Worm (Caenorhabditis elegans): ENCODE measurements around the gene ZK1098.12.

ZK1098.12 gene

DNA sequence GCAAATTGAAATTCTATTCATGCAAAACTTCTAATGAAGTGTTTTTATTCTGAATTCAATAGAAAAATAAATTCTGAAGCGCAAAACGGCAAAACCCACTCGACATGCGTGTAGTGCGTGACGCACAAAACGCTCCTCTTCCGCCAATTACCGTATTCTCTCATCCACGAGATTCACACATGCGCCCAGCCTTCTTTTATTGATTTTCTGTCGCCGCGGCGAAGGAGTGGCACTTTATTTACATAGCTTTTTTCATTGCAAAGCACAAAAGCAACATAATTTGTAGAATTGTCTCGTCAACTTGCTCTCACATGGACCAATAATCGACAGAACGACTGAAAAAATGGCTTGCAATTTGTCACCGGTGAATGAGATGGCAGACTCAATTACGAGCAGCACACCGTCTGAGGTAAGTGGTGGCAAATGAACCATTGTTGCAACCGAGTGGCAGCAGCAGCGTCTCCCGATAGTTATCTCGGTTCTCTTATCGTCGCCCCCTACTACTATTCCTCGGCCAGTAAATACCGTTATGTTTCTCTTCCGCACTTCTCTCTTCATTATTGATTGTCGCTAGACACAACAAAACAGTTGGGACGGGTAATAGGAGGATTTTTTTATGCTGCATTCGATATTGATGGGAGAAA, 1.2 kb downstream of the ZK1098.12 start, which contains the start of gene unc-16 (continued):
- no peak for TF ChIP-seq ztf-25 (GFP tag; IDR thresholded peaks at IDR 0.05)
- TF ChIP-seq F57C9.4 (tag; optimal IDR thresholded peaks at IDR 0.05), result no peak
- no peak for TF ChIP-seq bed-1 (GFP tag; IDR thresholded peaks at IDR 0.05)
- no peak for TF ChIP-seq ztf-6 (GFP tag; IDR thresholded peaks at IDR 0.05)
- TF ChIP-seq sea-2 (GFP tag; IDR thresholded peaks at IDR 0.05), result no peak
- TF ChIP-seq K11D2.4 (GFP tag; IDR thresholded peaks at IDR 0.05), result peak; percentile 87
- no peak for TF ChIP-seq mel-28 (tag; optimal IDR thresholded peaks at IDR 0.05; ENCODE audit: borderline replicate concordance)
- no peak for TF ChIP-seq F49E8.2 (tag; optimal IDR thresholded peaks at IDR 0.05; ENCODE audit: insufficient read depth)
- TF ChIP-seq snpc-1.3 (tag; optimal IDR thresholded peaks at IDR 0.05; ENCODE audit: insufficient read depth), result no peak
- no peak; the same call in 1 of the 2 replicates for TF ChIP-seq let-526 (GFP tag; IDR thresholded peaks at IDR 0.05)
- TF ChIP-seq madf-6 (GFP tag; IDR thresholded peaks at IDR 0.05), result no peak; the same call in 1 of the 2 replicates
- no peak for TF ChIP-seq tbx-9 (tag; optimal IDR thresholded peaks at IDR 0.05; ENCODE audit: borderline replicate concordance)
- peak; percentile 25 for TF ChIP-seq ama-1 (optimal IDR thresholded peaks at IDR 0.05)
- no peak for TF ChIP-seq ama-1 (GFP tag; optimal IDR thresholded peaks at IDR 0.05)
- TF ChIP-seq egrh-3 (GFP tag; IDR thresholded peaks at IDR 0.05), result no peak
- no peak for TF ChIP-seq snpc-3.4 (tag; optimal IDR thresholded peaks at IDR 0.05)
- no peak for TF ChIP-seq F37B4.10 (GFP tag; IDR thresholded peaks at IDR 0.05)
- TF ChIP-seq F22D6.2 (tag; optimal IDR thresholded peaks at IDR 0.05), result no peak
- no peak for TF ChIP-seq nhr-27 (tag; optimal IDR thresholded peaks at IDR 0.05)
- TF ChIP-seq dpl-1 (GFP tag; optimal IDR thresholded peaks at IDR 0.05), result peak; percentile 34
- TF ChIP-seq zfh-2 (GFP tag; conservative IDR thresholded peaks at IDR 0.05), result peak; percentile 63; the same call in 1 of the 2 replicates
- TF ChIP-seq pbrm-1 (GFP tag; IDR thresholded peaks at IDR 0.05), result peak; percentile 72
- no peak for TF ChIP-seq nhr-120 (GFP tag; IDR thresholded peaks at IDR 0.05)
- TF ChIP-seq Y79H2A.3 (GFP tag; conservative IDR thresholded peaks at IDR 0.05), result no peak
- peak; percentile 19 for TF ChIP-seq efl-1 (GFP tag; optimal IDR thresholded peaks at IDR 0.05)
- TF ChIP-seq fkh-3 (tag; optimal IDR thresholded peaks at IDR 0.05), result no peak
- no peak for TF ChIP-seq egl-44 (GFP tag; IDR thresholded peaks at IDR 0.05)
- no peak for TF ChIP-seq nhr-90 (tag; optimal IDR thresholded peaks at IDR 0.05)
- TF ChIP-seq ztf-3 (GFP tag; optimal IDR thresholded peaks at IDR 0.05), result no peak
- TF ChIP-seq madf-3 (GFP tag; IDR thresholded peaks at IDR 0.05), result no peak
- TF ChIP-seq Y53F4B.3 (GFP tag; IDR thresholded peaks at IDR 0.05), result no peak
- no peak for TF ChIP-seq F10E7.11 (tag; optimal IDR thresholded peaks at IDR 0.05)
- TF ChIP-seq let-607 (tag; optimal IDR thresholded peaks at IDR 0.05), result peak; percentile 51 to 58
- 0 out of 2 replicates have a peak, but pooled peaks have one; percentile 31 for TF ChIP-seq C06A6.2 (GFP tag; conservative IDR thresholded peaks at IDR 0.05)
- TF ChIP-seq lsl-1 (GFP tag; optimal IDR thresholded peaks at IDR 0.05), result peak; percentile 76
- TF ChIP-seq atf-7 (tag; optimal IDR thresholded peaks at IDR 0.05), result no peak
- TF ChIP-seq attf-3 (GFP tag; conservative IDR thresholded peaks at IDR 0.05), result peak; percentile 59
- peak; percentile 50; the same call in 1 of the 2 replicates for TF ChIP-seq F33H1.4 (GFP tag; IDR thresholded peaks at IDR 0.05)
- no peak for TF ChIP-seq T07F8.4 (tag; optimal IDR thresholded peaks at IDR 0.05)
- no peak for TF ChIP-seq Y56A3A.18 (GFP tag; IDR thresholded peaks at IDR 0.05)
- TF ChIP-seq gei-17 (GFP tag; optimal IDR thresholded peaks at IDR 0.05), result no peak
- no peak for TF ChIP-seq hlh-12 (tag; optimal IDR thresholded peaks at IDR 0.05)
- TF ChIP-seq B0019.2 (GFP tag; conservative IDR thresholded peaks at IDR 0.05), result no peak
- no peak for TF ChIP-seq F39B2.1 (GFP tag; IDR thresholded peaks at IDR 0.05)
- TF ChIP-seq madf-10 (tag; optimal IDR thresholded peaks at IDR 0.05), result peak; percentile 45
- no peak for TF ChIP-seq ztf-28 (GFP tag; IDR thresholded peaks at IDR 0.05)

All from whole organism, young adult.